Fruit fly (Drosophila melanogaster): Measurements from ENCODE around the gene CG43673.
A peak's percentile ranks its signal among the peaks of the same experiment; 100 is the strongest.

Gene CG43673

DNA sequence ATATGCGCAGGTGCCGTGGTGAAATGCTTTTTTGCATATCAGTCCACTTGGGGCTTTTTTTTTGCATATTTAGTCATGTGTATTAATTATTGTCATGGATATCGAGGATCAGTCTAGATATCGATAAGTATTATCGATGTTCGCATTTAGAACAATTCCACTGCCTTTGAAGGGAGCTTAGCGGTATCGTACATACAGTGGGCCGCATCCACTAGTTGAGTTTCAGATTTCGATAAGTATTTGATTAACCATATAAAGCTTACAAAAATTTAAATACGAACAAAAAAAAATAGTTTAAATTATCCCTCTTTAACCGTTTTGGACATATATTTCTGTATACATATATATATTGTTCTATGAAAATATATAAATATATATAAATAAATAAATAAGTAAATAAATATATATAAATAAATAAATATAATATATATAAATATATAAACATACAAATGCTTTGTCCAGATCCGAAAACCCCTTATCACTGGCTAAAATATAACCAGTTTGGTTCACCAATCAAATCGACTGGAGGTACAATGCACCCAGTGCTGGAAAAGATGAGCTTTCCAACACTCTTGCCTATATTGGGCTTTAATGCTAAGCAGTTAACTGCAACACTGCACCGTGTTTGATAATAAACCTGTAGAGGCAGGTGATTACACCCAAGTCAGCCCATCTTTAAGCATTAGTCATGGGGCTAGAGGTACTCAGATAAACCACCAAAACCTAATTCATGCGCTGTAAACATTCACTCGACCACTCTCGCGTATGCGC, 24.1 kb downstream of the CG43673 start (continued):
- TF ChIP-seq gem (tag; optimal IDR thresholded peaks at IDR 0.05), result peak; percentile 62
- TF ChIP-seq en (GFP tag; optimal IDR thresholded peaks at IDR 0.05), result no peak
- TF ChIP-seq CG10543 (GFP tag; optimal IDR thresholded peaks at IDR 0.05), result no peak
- TF ChIP-seq Gsc (GFP tag; IDR thresholded peaks at IDR 0.05), result no peak
- TF ChIP-seq CG9817 (tag; optimal IDR thresholded peaks at IDR 0.05), result no peak
- no peak for TF ChIP-seq Hand (GFP tag; optimal IDR thresholded peaks at IDR 0.05)
- no peak for TF ChIP-seq CG1602 (GFP tag; optimal IDR thresholded peaks at IDR 0.05)
- TF ChIP-seq tna (GFP tag; IDR thresholded peaks at IDR 0.05; ENCODE audit: partially characterized antibody), result peak; percentile 38; the same call in 1 of the 2 replicates
- no peak for TF ChIP-seq Hmx (GFP tag; optimal IDR thresholded peaks at IDR 0.05)
- no peak for TF ChIP-seq grn (GFP tag; optimal IDR thresholded peaks at IDR 0.05)
- peak; percentile 0 for TF ChIP-seq CG13775 (GFP tag; optimal IDR thresholded peaks at IDR 0.05)
- no peak for TF ChIP-seq zf30C (GFP tag; optimal IDR thresholded peaks at IDR 0.05)
- no peak for TF ChIP-seq disco-r (GFP tag; optimal IDR thresholded peaks at IDR 0.05)
- TF ChIP-seq ranshi (GFP tag; IDR thresholded peaks at IDR 0.05), result 0 out of 2 replicates have a peak, but pooled peaks have one; percentile 3
- peak; percentile 85 for TF ChIP-seq CG6791 (GFP tag; IDR thresholded peaks at IDR 0.05; ENCODE audit: partially characterized antibody)
- no peak for TF ChIP-seq CG6854 (GFP tag; optimal IDR thresholded peaks at IDR 0.05)
- TF ChIP-seq fd3F (GFP tag; optimal IDR thresholded peaks at IDR 0.05), result no peak
- TF ChIP-seq CG15479 (GFP tag; optimal IDR thresholded peaks at IDR 0.05), result no peak
- TF ChIP-seq CG6683 (GFP tag; optimal IDR thresholded peaks at IDR 0.05), result no peak
- TF ChIP-seq gsb (GFP tag; IDR thresholded peaks at IDR 0.05), result no peak
- peak in 1 of 2 experiments; percentile 38 for TF ChIP-seq eve (GFP tag; optimal IDR thresholded peaks at IDR 0.05)
- TF ChIP-seq CG10321 (GFP tag; IDR thresholded peaks at IDR 0.05), result no peak
- no peak for TF ChIP-seq CG31388 (GFP tag; optimal IDR thresholded peaks at IDR 0.05)
- peak; percentile 74 for TF ChIP-seq CG14860 (GFP tag; IDR thresholded peaks at IDR 0.05; ENCODE audit: partially characterized antibody)
- no peak for TF ChIP-seq lola (GFP tag; optimal IDR thresholded peaks at IDR 0.05)
- TF ChIP-seq sima (GFP tag; optimal IDR thresholded peaks at IDR 0.05), result no peak
- peak; percentile 86; the same call in 1 of the 2 replicates for TF ChIP-seq amos (GFP tag; IDR thresholded peaks at IDR 0.05; ENCODE audit: partially characterized antibody)
- no peak for TF ChIP-seq dysf (GFP tag; IDR thresholded peaks at IDR 0.05)
- TF ChIP-seq Aef1 (GFP tag; IDR thresholded peaks at IDR 0.05), result no peak
- no peak for TF ChIP-seq crp (GFP tag; optimal IDR thresholded peaks at IDR 0.05)
- no peak for TF ChIP-seq CG8359 (GFP tag; optimal IDR thresholded peaks at IDR 0.05; ENCODE audit: borderline replicate concordance)
- TF ChIP-seq Dbx (GFP tag; IDR thresholded peaks at IDR 0.05), result 0 out of 3 replicates have a peak, but pooled peaks have one; percentile 16
- TF ChIP-seq Sox102F (GFP tag; optimal IDR thresholded peaks at IDR 0.05), result no peak
- peak; percentile 28 for TF ChIP-seq CG14710 (tag; optimal IDR thresholded peaks at IDR 0.05)
- TF ChIP-seq CG1603 (tag; optimal IDR thresholded peaks at IDR 0.05), result peak; percentile 30
- no peak for TF ChIP-seq jigr1 (GFP tag; IDR thresholded peaks at IDR 0.05)
- TF ChIP-seq Sox100B (GFP tag; optimal IDR thresholded peaks at IDR 0.05), result peak; percentile 20
- TF ChIP-seq CG32532 (GFP tag; IDR thresholded peaks at IDR 0.05), result no peak
- no peak for TF ChIP-seq cg (GFP tag; optimal IDR thresholded peaks at IDR 0.05)
- no peak for TF ChIP-seq Hey (tag; optimal IDR thresholded peaks at IDR 0.05)
- TF ChIP-seq CG9932 (GFP tag; IDR thresholded peaks at IDR 0.05), result peak; percentile 62
- no peak for TF ChIP-seq CG34376 (GFP tag; optimal IDR thresholded peaks at IDR 0.05)
- peak; percentile 11 for TF ChIP-seq trem (tag; optimal IDR thresholded peaks at IDR 0.05)
- TF ChIP-seq pb (GFP tag; optimal IDR thresholded peaks at IDR 0.05), result no peak
- TF ChIP-seq caup (GFP tag; optimal IDR thresholded peaks at IDR 0.05; ENCODE audit: severe bottlenecking), result no peak
- TF ChIP-seq CG32767 (GFP tag; IDR thresholded peaks at IDR 0.05), result no peak
- no peak for TF ChIP-seq CG9437 (GFP tag; optimal IDR thresholded peaks at IDR 0.05)
- TF ChIP-seq Stat92E (GFP tag; optimal IDR thresholded peaks at IDR 0.05), result no peak
